Fruit fly (Drosophila melanogaster) Kc167 (cell line): Measurements from ENCODE around the gene Rph.

Source experiments
- Myc ChIP-seq: fragments of >200 bp; optimal IDR thresholded peaks from 2 replicates; lab custom pipeline; 2017; ENCODE audit warnings: missing external identifiers
- Sin3A ChIP-seq: fragments of >200 bp; optimal IDR thresholded peaks from 2 replicates; lab custom pipeline; 2018; ENCODE audit warnings: missing external identifiers
- h ChIP-seq: fragments of >200 bp; optimal IDR thresholded peaks from 3 replicates; lab custom pipeline; 2018; ENCODE audit warnings: missing external identifiers
- insv ChIP-seq: fragments of >200 bp; optimal IDR thresholded peaks from 3 replicates; lab custom pipeline; 2018; ENCODE audit warnings: missing external identifiers
- psq ChIP-seq: fragments of >200 bp; optimal IDR thresholded peaks from 2 replicates; lab custom pipeline; 2017; ENCODE audit warnings: missing external identifiers
- ttk ChIP-seq: sonication (Bioruptor generic); optimal IDR thresholded peaks from 2 replicates; lab custom pipeline; 2017; ENCODE audit warnings: missing external identifiers

Rph gene

dm6 chrX:10744315-10744767 lies 13.1 kb downstream of the Rph start, which contains the start of gene ras:
ras (plus strand) TSS chrX:10744502.
- no peak for TF ChIP-seq psq (lab: Kevin White, UChicago)
- TF ChIP-seq Myc: no peak
- no peak for TF ChIP-seq ttk (lab: Kevin White, UChicago)
- TF ChIP-seq insv (lab: Kevin White, UChicago): no peak
- no peak for TF ChIP-seq Sin3A
- no peak for TF ChIP-seq h (lab: Kevin White, UChicago)

DNA sequence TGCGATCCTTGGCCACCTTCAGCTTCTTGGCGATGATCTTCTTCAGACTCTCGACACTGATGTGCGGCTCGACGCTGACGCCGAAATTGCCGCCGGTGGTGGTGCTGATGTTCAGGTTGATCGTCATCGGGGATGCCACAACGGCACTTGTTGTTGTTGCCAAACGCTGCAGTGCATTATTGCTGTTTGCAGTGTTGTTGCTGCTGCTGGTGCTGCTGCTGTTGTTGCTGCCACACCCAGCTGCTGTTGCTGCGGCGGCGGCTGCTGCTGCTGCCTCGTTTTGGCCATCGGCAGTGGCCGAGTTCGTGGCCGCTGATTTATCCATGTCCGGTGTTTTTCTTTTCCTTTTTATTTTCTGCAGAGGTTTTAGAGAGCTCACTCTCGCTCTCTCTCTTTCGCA lies 13.6 kb downstream of the Rph start:
- TF ChIP-seq ttk (lab: Kevin White, UChicago) (no peak), Myc (no peak), Sin3A (no peak)

DNA sequence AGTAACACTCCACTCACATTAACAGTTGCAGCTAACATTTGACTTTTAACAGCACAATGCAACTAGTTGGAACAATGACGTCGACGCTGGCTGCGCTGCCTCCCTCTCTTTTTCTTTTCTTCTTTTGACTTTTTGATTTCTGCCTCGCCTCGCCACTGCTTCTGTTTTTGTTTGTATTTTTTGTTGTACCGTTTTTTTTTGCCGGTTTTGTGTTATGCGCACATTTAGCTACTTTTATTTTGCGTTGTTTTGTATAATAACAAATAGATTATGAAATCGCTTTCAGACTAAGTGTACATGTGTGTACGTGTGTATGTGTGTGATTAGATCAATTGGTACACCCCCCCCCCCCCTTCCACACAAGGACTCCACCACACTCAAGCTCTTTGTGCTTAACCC lies 14.9 kb downstream of the Rph start:
- TF ChIP-seq psq (lab: Kevin White, UChicago): no peak
- no peak for TF ChIP-seq Sin3A
- TF ChIP-seq h (lab: Kevin White, UChicago): no peak
- no peak for TF ChIP-seq insv (lab: Kevin White, UChicago)
- no peak for TF ChIP-seq Myc
- TF ChIP-seq ttk (lab: Kevin White, UChicago): no peak

dm6 chrX:10741754-10742577 lies 15.5 kb downstream of the Rph start:
- TF ChIP-seq insv (lab: Kevin White, UChicago): no peak
- TF ChIP-seq psq (lab: Kevin White, UChicago): peak; percentile 9

DNA sequence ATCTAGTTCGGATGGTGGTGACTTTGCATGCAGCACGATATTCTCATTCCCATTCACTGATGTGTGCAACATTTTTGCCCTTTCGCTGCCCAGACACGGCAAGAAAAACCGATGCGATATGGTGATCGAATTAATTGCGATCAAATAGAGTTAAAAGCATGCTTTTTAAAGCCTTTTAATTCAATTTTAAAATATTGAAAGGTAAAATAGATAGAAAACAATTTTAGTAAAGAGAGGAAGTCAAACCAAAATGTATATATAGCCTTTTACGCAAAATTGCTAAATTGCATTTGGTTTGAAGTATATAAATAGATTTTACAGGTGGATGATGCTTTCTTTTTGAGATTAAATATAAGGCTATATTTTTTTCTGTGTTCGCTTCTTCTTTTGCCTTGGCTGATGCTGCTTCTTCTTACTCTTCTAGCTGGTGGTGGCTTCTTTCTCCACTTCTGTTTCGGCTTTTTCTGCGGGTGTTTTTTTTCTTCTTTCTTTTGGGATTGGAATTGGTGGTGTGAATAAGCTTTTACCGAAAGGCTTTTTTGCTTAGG lies 16.4 kb downstream of the Rph start:
- TF ChIP-seq Sin3A: no peak
- no peak for TF ChIP-seq psq (lab: Kevin White, UChicago)
- TF ChIP-seq Myc: no peak
- TF ChIP-seq h (lab: Kevin White, UChicago): no peak
- no peak for TF ChIP-seq insv (lab: Kevin White, UChicago)

DNA sequence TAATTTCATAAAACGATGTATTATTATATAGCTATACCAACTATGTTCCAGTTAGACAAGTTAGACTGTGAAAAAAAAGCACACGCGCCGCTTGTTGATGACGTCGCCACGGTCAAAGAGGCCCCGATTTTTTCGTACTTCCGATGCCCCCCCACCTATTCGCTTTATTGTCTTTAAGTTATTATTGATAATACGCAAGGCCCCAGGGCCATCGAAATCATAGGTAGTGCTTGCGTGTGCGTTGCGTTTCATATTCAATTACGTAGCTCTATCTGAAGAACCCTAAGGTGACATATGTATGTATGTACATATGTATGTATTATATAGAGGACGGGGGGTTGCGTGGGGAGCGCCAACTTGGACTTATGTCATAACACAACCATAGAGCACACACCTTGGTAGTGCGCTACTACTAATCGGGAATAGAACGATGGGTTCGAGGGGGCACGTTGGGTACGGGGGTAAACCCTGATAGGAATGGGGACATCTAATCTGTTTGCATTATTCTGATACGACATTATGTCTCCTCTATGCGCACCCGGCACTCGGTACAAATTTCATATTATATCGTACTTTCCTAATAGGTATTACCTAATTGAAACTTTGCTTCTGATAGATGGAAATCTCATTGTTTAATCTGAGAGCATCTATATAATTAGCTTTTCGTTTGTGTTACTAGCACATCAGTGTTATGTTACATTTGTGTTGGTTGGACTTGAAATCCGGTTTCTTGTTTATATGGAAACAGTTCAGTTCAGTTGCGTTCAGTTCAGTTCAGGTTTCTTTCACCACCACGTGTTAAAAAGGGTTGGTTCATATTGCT lies 17.6 kb downstream of the Rph start:
- TF ChIP-seq insv (lab: Kevin White, UChicago): no peak
- no peak for TF ChIP-seq Myc
- no peak for TF ChIP-seq ttk (lab: Kevin White, UChicago)
- TF ChIP-seq psq (lab: Kevin White, UChicago): no peak
- no peak for TF ChIP-seq Sin3A
- TF ChIP-seq h (lab: Kevin White, UChicago): no peak

DNA sequence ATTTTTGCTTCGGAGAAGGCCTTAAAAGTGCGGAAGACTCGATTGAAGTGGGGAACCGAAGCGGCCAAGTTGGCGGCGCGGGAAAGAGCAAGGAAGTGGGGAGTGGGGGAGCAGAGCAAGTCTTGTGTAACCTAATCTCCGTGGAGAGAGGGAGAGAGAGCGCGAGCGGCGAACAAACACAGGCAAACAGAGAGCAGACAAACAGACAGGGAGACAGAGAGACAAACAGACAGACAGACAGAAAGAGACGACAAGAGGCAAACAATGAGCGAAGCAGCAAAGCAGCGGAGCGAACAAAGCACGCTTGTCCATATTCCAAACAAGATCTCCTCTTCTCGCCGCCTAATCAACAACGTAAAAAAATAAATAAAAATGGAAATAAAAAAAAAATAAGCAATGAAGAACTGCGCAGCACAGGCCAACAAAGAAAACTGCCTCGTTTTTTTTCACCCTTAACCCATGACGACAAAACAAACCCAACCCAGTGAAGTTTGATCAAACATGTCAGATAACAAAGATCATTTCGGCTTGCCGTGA lies 18.6 kb downstream of the Rph start:
- no peak for TF ChIP-seq Myc
- TF ChIP-seq h (lab: Kevin White, UChicago): no peak
- TF ChIP-seq psq (lab: Kevin White, UChicago): no peak
- TF ChIP-seq ttk (lab: Kevin White, UChicago): no peak
- TF ChIP-seq insv (lab: Kevin White, UChicago): no peak
- no peak for TF ChIP-seq Sin3A

- no peak for TF ChIP-seq psq (lab: Kevin White, UChicago)
- no peak for TF ChIP-seq insv (lab: Kevin White, UChicago)
Observed at dm6 chrX:10738151-10738430, 19.4 kb downstream of the Rph start.

- TF ChIP-seq ttk (lab: Kevin White, UChicago) (no peak), insv (lab: Kevin White, UChicago) (no peak), Sin3A (no peak), psq (lab: Kevin White, UChicago) (no peak), Myc (no peak), h (lab: Kevin White, UChicago) (no peak)
Observed at dm6 chrX:10737422-10738150, 19.9 kb downstream of the Rph start.

DNA sequence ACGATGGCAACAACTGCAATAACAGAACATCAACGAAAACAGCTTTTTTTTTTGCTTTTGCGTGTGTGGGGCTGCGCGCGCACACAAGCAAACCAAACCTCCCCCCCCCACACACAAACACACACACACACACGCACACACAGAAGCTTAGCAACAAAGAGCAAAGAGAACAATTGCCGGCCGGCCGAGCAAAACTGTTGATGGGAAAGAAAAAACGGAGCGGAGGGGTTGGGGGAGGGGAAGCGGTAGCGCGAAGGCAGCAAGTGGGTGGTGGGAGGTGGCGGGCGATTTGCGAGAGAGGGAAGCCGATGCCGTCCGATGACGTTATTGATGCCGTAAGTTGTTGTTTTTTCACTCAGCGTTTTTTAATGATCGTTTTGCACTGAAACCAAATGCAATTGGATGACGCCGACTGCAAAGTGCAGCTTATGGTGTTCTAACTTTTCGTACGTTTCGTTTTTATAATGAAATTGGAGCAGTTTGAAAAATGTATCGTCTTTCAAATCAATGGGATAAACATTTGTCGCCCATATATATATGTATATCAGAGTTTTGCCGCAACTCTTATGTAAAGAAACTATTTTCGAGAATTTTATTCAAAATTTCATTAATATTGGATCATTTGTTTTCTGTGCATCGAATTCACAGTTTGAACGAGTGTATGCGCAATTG lies 21.6 kb downstream of the Rph start:
- TF ChIP-seq psq (lab: Kevin White, UChicago) (no peak), Myc (no peak), insv (lab: Kevin White, UChicago) (no peak), ttk (lab: Kevin White, UChicago) (no peak), Sin3A (no peak), h (lab: Kevin White, UChicago) (no peak)
